Worm (Caenorhabditis elegans) whole organism, midembryonic: ENCODE data around the gene C27F2.4.

Experiments
- cog-1 ChIP-seq: sonication (generic microtip); optimal IDR thresholded peaks from 2 replicates; lab custom pipeline; 2016; ENCODE audit warnings: missing genetic modification characterization, missing compliant biosample characterization
- flt-1 ChIP-seq: fragments of 200-800 bp; sonication (Bioruptor generic); IDR thresholded peaks from 2 replicates; pipeline ENCODE4 v1.3.6; 2022; ENCODE audit warnings: missing genetic modification characterization, missing compliant biosample characterization
- ref-1 ChIP-seq: fragments of 200-800 bp; sonication (Bioruptor generic); conservative IDR thresholded peaks from 2 replicates; pipeline ENCODE4 v1.3.6; 2022; ENCODE audit warnings: missing genetic modification reagents, missing genetic modification characterization, missing compliant biosample characterization
- ztf-23 ChIP-seq: fragments of 200-800 bp; sonication (Bioruptor generic); IDR thresholded peaks from 2 replicates; pipeline ENCODE4 v1.3.6; 2022; ENCODE audit warnings: missing genetic modification reagents, missing genetic modification characterization, missing compliant biosample characterization
- ztf-29 ChIP-seq: fragments of 200-800 bp; sonication (Bioruptor generic); IDR thresholded peaks from 2 replicates; pipeline ENCODE4 v1.3.6; 2022; ENCODE audit warnings: missing genetic modification reagents, missing genetic modification characterization, missing compliant biosample characterization

ce11 chrIII:4910956-4911355 is 49.1 kb downstream of the C27F2.4 start, which contains the start of gene F26F4.2:
- no peak for TF ChIP-seq ztf-23 (GFP tag; lab: Robert Waterston, UW)
- no peak for TF ChIP-seq cog-1 (tag; lab: Kevin White, UChicago)
- TF ChIP-seq ref-1: no peak
- no peak for TF ChIP-seq ztf-29 (GFP tag; lab: Robert Waterston, UW)
- TF ChIP-seq flt-1 (GFP tag; lab: Robert Waterston, UW): no peak
